Worm (Caenorhabditis elegans) whole organism, early embryonic: Measurements from ENCODE around the gene C08F8.9.

ENCODE experiments used
- ama-1 ChIP-seq: fragments of 150-350 bp; optimal IDR thresholded peaks from 2 replicates; lab custom pipeline; 2014
- hmbx-1 ChIP-seq: sonication (generic microtip); optimal IDR thresholded peaks from 2 replicates; lab custom pipeline; 2016; ENCODE audit warnings: mild to moderate bottlenecking, missing genetic modification characterization, missing compliant biosample characterization
- hmg-4 ChIP-seq: fragments of 200-800 bp; sonication (Bioruptor generic); optimal IDR thresholded peaks from 2 replicates; lab custom pipeline; 2018; ENCODE audit warnings: mild to moderate bottlenecking, missing genetic modification characterization, missing compliant biosample characterization
- tbx-37 ChIP-seq: fragments of 200-800 bp; sonication (Bioruptor generic); conservative IDR thresholded peaks from 2 replicates; pipeline ENCODE4 v1.3.6; 2022; ENCODE audit warnings: missing genetic modification reagents, missing genetic modification characterization, missing compliant biosample characterization

DNA sequence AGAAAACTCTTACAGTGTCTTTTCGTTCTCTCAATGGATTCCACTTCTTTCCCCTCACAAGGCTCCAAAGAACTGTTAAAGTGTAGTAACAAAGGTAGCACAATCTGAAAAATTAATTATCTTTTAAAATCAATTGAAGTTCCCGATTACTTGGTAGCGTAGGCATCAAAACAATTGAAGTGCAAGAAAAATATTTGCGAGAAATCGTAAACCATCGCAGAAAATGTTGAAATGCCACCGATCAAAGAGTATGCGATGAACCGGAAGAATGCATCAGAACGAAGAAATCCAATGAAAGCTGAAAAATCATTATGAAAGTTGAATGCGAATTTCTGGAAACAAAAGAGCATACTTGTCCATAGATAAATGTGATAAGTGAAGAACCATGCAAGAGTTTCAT is 31.9 kb downstream of the C08F8.9 start:
- TF ChIP-seq hmg-4 (no peak), ama-1 (lab: Kevin White, UChicago) (no peak), hmbx-1 (tag; lab: Kevin White, UChicago) (no peak), tbx-37 (GFP tag; lab: Robert Waterston, UW) (no peak)
